Fruit fly (Drosophila melanogaster): ENCODE data around the gene mbf1.

Gene mbf1

DNA sequence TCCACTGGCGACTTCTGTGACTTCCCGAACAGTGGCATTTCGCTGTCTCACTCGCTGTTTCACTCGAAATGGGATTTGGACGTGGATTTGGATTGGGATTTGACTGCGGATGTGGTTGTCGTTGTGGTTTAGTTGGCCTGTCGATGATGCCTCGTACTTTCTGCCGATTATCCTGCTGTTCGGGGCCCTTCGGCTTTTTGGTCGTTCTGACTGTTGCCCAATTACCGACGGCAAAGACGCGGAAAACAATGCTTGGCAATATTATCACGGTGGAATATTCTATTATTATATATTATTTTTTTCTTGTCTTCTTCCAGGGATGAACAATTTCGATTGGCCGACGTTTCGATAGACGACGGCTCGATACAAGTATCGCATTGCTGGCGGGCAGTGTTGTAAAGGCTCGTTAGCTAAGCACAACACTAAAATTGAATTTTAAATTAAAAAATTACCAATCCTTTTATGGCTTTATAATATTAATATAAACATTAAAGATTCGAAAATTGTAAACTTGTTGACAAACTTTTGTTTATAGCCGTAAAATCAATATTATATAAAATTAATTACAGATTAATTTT is 41.0 kb downstream of the mbf1 start, which contains the start of gene Mo25 (continued):
- TF ChIP-seq ci (GFP tag; IDR thresholded peaks at IDR 0.05) (peak; percentile 54; the same call in 2 of the 3 replicates), seq (GFP tag; IDR thresholded peaks at IDR 0.05) (no peak), sens (GFP tag) (peak; percentile 2), CG1529 (GFP tag; optimal IDR thresholded peaks at IDR 0.05) (no peak), CG5953 (GFP tag; IDR thresholded peaks at IDR 0.05) (no peak), CG6654 (GFP tag; optimal IDR thresholded peaks at IDR 0.05) (no peak), CG6254 (GFP tag; optimal IDR thresholded peaks at IDR 0.05) (peak; percentile 17), fd102C (GFP tag; optimal IDR thresholded peaks at IDR 0.05) (no peak), Hmr (GFP tag; optimal IDR thresholded peaks at IDR 0.05) (peak; percentile 52), BtbVII (GFP tag; optimal IDR thresholded peaks at IDR 0.05) (peak; percentile 29), ftz-f1 (GFP tag; optimal IDR thresholded peaks at IDR 0.05) (no peak), gt (GFP tag; IDR thresholded peaks at IDR 0.05) (no peak), E2f1 (GFP tag; IDR thresholded peaks at IDR 0.05) (0 out of 2 replicates have a peak, but pooled peaks have one; percentile 16), pum (GFP tag; optimal IDR thresholded peaks at IDR 0.05) (no peak), Antp (GFP tag; optimal IDR thresholded peaks at IDR 0.05) (no peak), stc (GFP tag; IDR thresholded peaks at IDR 0.05) (no peak), CG17361 (GFP tag; IDR thresholded peaks at IDR 0.05) (peak; percentile 50; the same call in 2 of the 3 replicates), NC2α (GFP tag; optimal IDR thresholded peaks at IDR 0.05) (no peak), Xrp1 (GFP tag; IDR thresholded peaks at IDR 0.05) (peak; percentile 53; the same call in 1 of the 2 replicates), Elba2 (GFP tag; optimal IDR thresholded peaks at IDR 0.05) (no peak), CG5245 (GFP tag; optimal IDR thresholded peaks at IDR 0.05) (peak; percentile 18), CG11093 (GFP tag; IDR thresholded peaks at IDR 0.05) (no peak), Six4 (GFP tag; optimal IDR thresholded peaks at IDR 0.05) (no peak), crol (GFP tag; IDR thresholded peaks at IDR 0.05) (no peak), Dll (GFP tag; IDR thresholded peaks at IDR 0.05; ENCODE audit: partially characterized antibody) (peak; percentile 79), Chrac-16 (GFP tag; optimal IDR thresholded peaks at IDR 0.05) (peak; percentile 33), Ptx1 (GFP tag; IDR thresholded peaks at IDR 0.05) (no peak), CG33557 (GFP tag; optimal IDR thresholded peaks at IDR 0.05) (no peak), inv (GFP tag; IDR thresholded peaks at IDR 0.05; ENCODE audit: partially characterized antibody) (peak; percentile 60), CG12219 (GFP tag; optimal IDR thresholded peaks at IDR 0.05) (no peak), pfk (GFP tag; optimal IDR thresholded peaks at IDR 0.05) (peak; percentile 23), danr (GFP tag; IDR thresholded peaks at IDR 0.05) (no peak), lab (GFP tag; optimal IDR thresholded peaks at IDR 0.05) (no peak), nom (GFP tag; optimal IDR thresholded peaks at IDR 0.05) (peak; percentile 1), CG2129 (GFP tag; IDR thresholded peaks at IDR 0.05; ENCODE audit: partially characterized antibody) (0 out of 2 replicates have a peak, but pooled peaks have one; percentile 45), fd96Cb (tag; optimal IDR thresholded peaks at IDR 0.05) (no peak), CG8359 (GFP tag; optimal IDR thresholded peaks at IDR 0.05; ENCODE audit: borderline replicate concordance) (no peak), CG11504 (tag; optimal IDR thresholded peaks at IDR 0.05) (no peak), Fer3 (tag; optimal IDR thresholded peaks at IDR 0.05) (peak; percentile 58), emc (GFP tag; optimal IDR thresholded peaks at IDR 0.05) (no peak), Ets65A (GFP tag) (peak; percentile 11), CG12155 (GFP tag; optimal IDR thresholded peaks at IDR 0.05) (peak; percentile 46), CG8281 (tag; optimal IDR thresholded peaks at IDR 0.05) (no peak), ab (GFP tag; optimal IDR thresholded peaks at IDR 0.05) (no peak), lov (optimal IDR thresholded peaks at IDR 0.05) (no peak), lov (GFP tag; IDR thresholded peaks at IDR 0.05) (no peak), CG7745 (tag; optimal IDR thresholded peaks at IDR 0.05) (no peak), hb (GFP tag; IDR thresholded peaks at IDR 0.05; ENCODE audit: partially characterized antibody) (no peak; the same call in 2 of the 3 replicates), CG17568 (GFP tag; optimal IDR thresholded peaks at IDR 0.05) (no peak), gsb-n (tag; optimal IDR thresholded peaks at IDR 0.05) (no peak), gro (GFP tag; optimal IDR thresholded peaks at IDR 0.05) (no peak)

Measured in whole organism, embryonic.